Comparison of ENCODE assay signal across 2 fruit fly cellular contexts in the genomic region with DNA sequence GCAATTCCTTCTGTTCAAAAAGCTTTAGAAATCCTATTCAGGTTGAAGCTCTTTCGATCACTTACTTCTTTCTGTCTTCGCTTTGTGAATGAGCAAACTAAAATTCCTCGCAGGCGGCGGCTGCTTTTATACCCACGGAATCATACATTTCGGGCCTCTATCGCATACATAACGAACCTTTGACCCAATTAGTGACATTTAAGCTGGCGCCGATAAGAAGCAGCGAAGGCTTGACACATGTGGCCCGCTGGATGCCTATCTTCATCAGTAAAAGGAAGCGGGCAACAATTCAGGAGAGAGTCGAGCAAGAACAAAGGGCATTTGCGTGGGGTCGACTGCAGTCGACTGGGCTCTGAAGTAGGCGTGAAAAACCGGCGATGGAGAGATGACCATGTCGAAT.
TF ChIP-seq lines count a peak whose summit lies in the region.

A gene (minus strand): TSS at position 101 of the 400 bp plus-strand sequence.

- TF ChIP-seq CTCF in whole organism, embryonic (GFP tag; optimal IDR thresholded peaks at IDR 0.05; lab: Kevin White, UChicago): no peak

TF ChIP-seq in whole organism, embryonic, 481 proteins besides CTCF, POLR2A, EP300 and RAD21:
- TF ChIP-seq CG34376 (GFP tag; optimal IDR thresholded peaks at IDR 0.05; lab: Kevin White, UChicago) (peak; percentile 10), Hsf (GFP tag; optimal IDR thresholded peaks at IDR 0.05; lab: Kevin White, UChicago) (no peak), Awh (GFP tag; IDR thresholded peaks at IDR 0.05; lab: Robert Waterston, UW) (no peak), da (GFP tag; optimal IDR thresholded peaks at IDR 0.05; lab: Kevin White, UChicago) (no peak), Ets65A (GFP tag; lab: Kevin White, UChicago) (peak; percentile 46), Scr (GFP tag; IDR thresholded peaks at IDR 0.05; lab: Robert Waterston, UW; ENCODE audit: partially characterized antibody) (no peak), HmgD (GFP tag; optimal IDR thresholded peaks at IDR 0.05; lab: Kevin White, UChicago) (no peak), pho (GFP tag; optimal IDR thresholded peaks at IDR 0.05; lab: Kevin White, UChicago) (no peak), CG10543 (GFP tag; optimal IDR thresholded peaks at IDR 0.05; lab: Kevin White, UChicago) (no peak), klu (GFP tag; IDR thresholded peaks at IDR 0.05; lab: Robert Waterston, UW) (no peak), Pdp1 (GFP tag; optimal IDR thresholded peaks at IDR 0.05; lab: Kevin White, UChicago) (peak in 1 of 2 experiments; percentile 6), ftz-f1 (GFP tag; optimal IDR thresholded peaks at IDR 0.05; lab: Kevin White, UChicago) (no peak), caup (GFP tag; optimal IDR thresholded peaks at IDR 0.05; lab: Kevin White, UChicago; ENCODE audit: severe bottlenecking) (no peak), CG7839 (tag; optimal IDR thresholded peaks at IDR 0.05; lab: Kevin White, UChicago) (no peak)

TF ChIP-seq in whole organism, prepupa, 60 proteins besides CTCF, POLR2A, EP300 and RAD21:
- no peak for TF ChIP-seq CG11902 (GFP tag; optimal IDR thresholded peaks at IDR 0.05; lab: Kevin White, UChicago)
- peak; percentile 77 for TF ChIP-seq svp (GFP tag; lab: Kevin White, UChicago)
